Fruit fly (Drosophila melanogaster) whole organism, prepupa: ENCODE measurements around the gene Ace.

Source experiments
- CG10631 ChIP-seq: fragments of 200-800 bp; sonication (Bioruptor generic); optimal IDR thresholded peaks from 2 replicates; lab custom pipeline; 2016; ENCODE audit warnings: missing biosample characterization, missing genetic modification characterization
- CG3032 ChIP-seq: fragments of 200-800 bp; optimal IDR thresholded peaks from 2 replicates; lab custom pipeline; 2019; ENCODE audit warnings: missing biosample characterization, mild to moderate bottlenecking, missing genetic modification characterization, moderate library complexity
- CG6792 ChIP-seq: fragments of 200-800 bp; sonication (Bioruptor generic); optimal IDR thresholded peaks from 3 replicates; lab custom pipeline; 2016; ENCODE audit warnings: missing biosample characterization, missing genetic modification characterization
- CG7368 ChIP-seq: fragments of 200-800 bp; sonication (Bioruptor generic); optimal IDR thresholded peaks from 3 replicates; lab custom pipeline; 2016; ENCODE audit warnings: missing biosample characterization, missing genetic modification characterization
- Eip93F ChIP-seq: fragments of 200-800 bp; sonication (Bioruptor generic); optimal IDR thresholded peaks from 2 replicates; lab custom pipeline; 2016; ENCODE audit warnings: missing biosample characterization, mild to moderate bottlenecking, missing genetic modification characterization
- Hr39 ChIP-seq: fragments of 200-800 bp; sonication (Bioruptor generic); optimal IDR thresholded peaks from 2 replicates; lab custom pipeline; 2016; ENCODE audit warnings: missing biosample characterization, missing genetic modification characterization
- OdsH ChIP-seq: fragments of 200-800 bp; sonication (Bioruptor generic); optimal IDR thresholded peaks from 3 replicates; lab custom pipeline; 2016; ENCODE audit warnings: missing biosample characterization, missing genetic modification characterization
- cyc ChIP-seq: fragments of 200-800 bp; sonication (Bioruptor generic); optimal IDR thresholded peaks from 3 replicates; lab custom pipeline; 2016; ENCODE audit warnings: missing biosample characterization, missing genetic modification characterization
- eg ChIP-seq: fragments of 200-800 bp; sonication (Bioruptor generic); IDR thresholded peaks from 3 replicates; pipeline ENCODE4 v1.3.6; 2022; ENCODE audit warnings: missing biosample characterization, missing genetic modification characterization
- fd59A ChIP-seq: fragments of 200-800 bp; sonication (Bioruptor generic); optimal IDR thresholded peaks from 2 replicates; lab custom pipeline; 2017; ENCODE audit warnings: missing biosample characterization, mild to moderate bottlenecking, missing genetic modification characterization, missing genetic modification reagents
- fkh ChIP-seq: fragments of 200-800 bp; sonication (Bioruptor generic); optimal IDR thresholded peaks from 3 replicates; lab custom pipeline; 2017; ENCODE audit warnings: missing biosample characterization, mild to moderate bottlenecking, missing genetic modification characterization, moderate library complexity
- net ChIP-seq: fragments of 200-800 bp; sonication (Bioruptor generic); optimal IDR thresholded peaks from 3 replicates; lab custom pipeline; 2016; ENCODE audit warnings: missing biosample characterization, missing genetic modification characterization
- svp ChIP-seq: fragments of 200-800 bp; sonication (Bioruptor generic); peaks from one replicate; lab custom pipeline; 2016; ENCODE audit warnings: missing biosample characterization, missing genetic modification characterization
- topi ChIP-seq: fragments of 200-800 bp; sonication (Bioruptor generic); optimal IDR thresholded peaks from 3 replicates; lab custom pipeline; 2016; ENCODE audit warnings: missing biosample characterization, missing genetic modification characterization

DNA sequence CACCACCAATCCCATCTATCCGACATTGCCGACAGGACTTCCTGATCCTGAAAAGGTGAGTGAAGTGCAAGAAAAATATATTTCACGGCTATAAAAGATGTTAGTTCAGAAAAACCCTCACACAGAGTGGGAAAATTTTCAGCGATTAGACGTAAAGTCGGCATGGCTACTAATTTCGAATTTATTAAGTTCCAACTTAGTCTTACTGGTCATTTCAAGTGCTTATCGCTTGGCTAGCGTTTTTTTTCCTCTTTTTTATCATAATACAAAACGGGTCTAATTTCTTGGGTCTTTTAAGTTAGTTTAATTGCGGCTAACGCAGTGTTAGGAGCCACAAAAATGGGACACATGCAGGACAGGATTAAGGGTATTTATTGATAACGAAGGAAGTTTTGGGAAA is 43.8 kb upstream of the Ace start, which contains the start of gene CG43208:
- no peak for TF ChIP-seq Eip93F (GFP tag; lab: Kevin White, UChicago)
- no peak for TF ChIP-seq CG10631
- no peak for TF ChIP-seq Hr39 (GFP tag; lab: Kevin White, UChicago)
- TF ChIP-seq OdsH (GFP tag; lab: Kevin White, UChicago), result no peak
- TF ChIP-seq fkh (GFP tag; lab: Kevin White, UChicago), result no peak
- no peak for TF ChIP-seq fd59A (GFP tag; lab: Kevin White, UChicago)
- TF ChIP-seq svp (GFP tag; lab: Kevin White, UChicago), result no peak
- TF ChIP-seq net, result no peak
- no peak for TF ChIP-seq CG3032
- TF ChIP-seq CG6792 (GFP tag; lab: Kevin White, UChicago), result no peak
- no peak for TF ChIP-seq eg (GFP tag; lab: Robert Waterston, UW)
- no peak for TF ChIP-seq topi (GFP tag; lab: Kevin White, UChicago)
- no peak for TF ChIP-seq cyc (GFP tag; lab: Kevin White, UChicago)
- no peak for TF ChIP-seq CG7368 (GFP tag; lab: Kevin White, UChicago)
